Worm (Caenorhabditis elegans) whole organism, young adult: ENCODE data around the gene idpp-13.

Experiments
- F49E8.2 ChIP-seq: sonication (generic microtip); optimal IDR thresholded peaks from 3 replicates; lab custom pipeline; 2017; ENCODE audit warnings: missing genetic modification characterization, mild to moderate bottlenecking, missing compliant biosample characterization, antibody characterized with exemption, moderate library complexity; ENCODE audit not compliant: insufficient read depth
- K12H6.12 ChIP-seq: fragments of 200-800 bp; sonication (Bioruptor generic); optimal IDR thresholded peaks from 2 replicates; lab custom pipeline; 2018; ENCODE audit warnings: mild to moderate bottlenecking, missing genetic modification characterization, missing compliant biosample characterization
- ama-1 ChIP-seq, 3 experiments: fragments of 150-350 bp in 1 of 3; sonication (generic microtip) in 2 of 3; optimal IDR thresholded peaks; 2 replicates each; lab custom pipeline; 2014 to 2018; ENCODE audit warnings: missing biosample characterization in 2 of 3, missing genetic modification characterization in 2 of 3, missing genetic modification reagents in 2 of 3
- athp-1 ChIP-seq: sonication (generic microtip); optimal IDR thresholded peaks from 2 replicates; lab custom pipeline; 2017; ENCODE audit warnings: mild to moderate bottlenecking, missing genetic modification characterization, missing compliant biosample characterization
- bed-1 ChIP-seq: fragments of 200-800 bp; sonication (Bioruptor generic); IDR thresholded peaks from 2 replicates; pipeline ENCODE4 v1.3.6; 2022; ENCODE audit warnings: missing genetic modification reagents, missing genetic modification characterization, missing compliant biosample characterization
- cebp-2 ChIP-seq: fragments of 200-800 bp; sonication (Bioruptor generic); IDR thresholded peaks from 2 replicates; pipeline ENCODE4 v1.3.6; 2022; ENCODE audit warnings: missing genetic modification characterization, missing compliant biosample characterization
- ceh-58 ChIP-seq: fragments of 200-800 bp; sonication (Bioruptor generic); IDR thresholded peaks from 2 replicates; pipeline ENCODE4 v1.3.6; 2022; ENCODE audit warnings: missing genetic modification characterization, missing compliant biosample characterization
- egl-44 ChIP-seq: fragments of 200-800 bp; sonication (Bioruptor generic); IDR thresholded peaks from 2 replicates; pipeline ENCODE4 v1.3.6; 2022; ENCODE audit warnings: missing genetic modification reagents, missing genetic modification characterization, missing compliant biosample characterization
- lir-1 ChIP-seq: fragments of 200-800 bp; sonication (Bioruptor generic); conservative IDR thresholded peaks from 2 replicates; pipeline ENCODE4 v1.3.6; 2022; ENCODE audit warnings: missing genetic modification reagents, missing genetic modification characterization, missing compliant biosample characterization
- lsl-1 ChIP-seq: fragments of 200-800 bp; sonication (Bioruptor generic); optimal IDR thresholded peaks from 2 replicates; lab custom pipeline; 2018; ENCODE audit warnings: mild to moderate bottlenecking, missing genetic modification characterization, moderate library complexity, missing compliant biosample characterization
- mes-4 ChIP-seq: sonication (generic microtip); optimal IDR thresholded peaks from 2 replicates; lab custom pipeline; 2016; ENCODE audit warnings: missing genotype, missing genetic modification characterization, missing compliant biosample characterization
- pha-4 ChIP-seq: fragments of 150-350 bp; sonication (generic microtip); optimal IDR thresholded peaks from 2 replicates; lab custom pipeline; 2014; ENCODE audit warnings: missing biosample characterization, missing genetic modification reagents, missing genetic modification characterization
- sea-2 ChIP-seq: fragments of 200-800 bp; sonication (Bioruptor generic); IDR thresholded peaks from 2 replicates; pipeline ENCODE4 v1.3.6; 2022; ENCODE audit warnings: missing genetic modification characterization, missing compliant biosample characterization
- xnd-1 ChIP-seq: sonication (generic microtip); optimal IDR thresholded peaks from 2 replicates; lab custom pipeline; 2016; ENCODE audit warnings: missing genotype, missing genetic modification reagents, missing genetic modification characterization, missing compliant biosample characterization

DNA sequence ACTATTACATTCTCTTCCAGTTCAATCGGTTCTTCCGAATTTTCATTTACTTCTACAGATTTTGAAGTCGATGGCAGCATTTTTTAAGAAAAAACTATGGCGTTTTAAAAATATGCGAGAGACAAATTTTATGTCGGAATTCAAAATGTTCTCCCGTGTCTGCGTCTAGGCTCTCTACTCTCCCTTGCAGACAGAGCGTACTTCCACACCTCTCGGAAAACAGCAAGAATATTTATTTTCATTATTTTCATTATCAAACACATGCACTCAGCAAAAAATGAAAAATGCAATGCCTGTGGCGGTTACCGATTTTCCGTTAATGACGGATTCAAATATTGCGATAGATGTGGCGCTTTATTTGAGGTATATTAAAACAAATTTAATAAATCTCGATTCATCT lies 21.3 kb downstream of the idpp-13 start, which contains the start of the genes ztf-18 and F23H11.2:
- TF ChIP-seq ama-1 (optimal IDR thresholded peaks at IDR 0.05; lab: Kevin White, UChicago) (no peak), ama-1 (GFP tag; optimal IDR thresholded peaks at IDR 0.05; lab: Kevin White, UChicago) (no peak), sea-2 (GFP tag; lab: Robert Waterston, UW) (no peak), pha-4 (tag; lab: Kevin White, UChicago) (no peak), F49E8.2 (tag; lab: Kevin White, UChicago) (no peak), cebp-2 (GFP tag; lab: Robert Waterston, UW) (no peak), xnd-1 (tag; lab: Kevin White, UChicago) (no peak), bed-1 (GFP tag; lab: Robert Waterston, UW) (no peak), athp-1 (tag; lab: Kevin White, UChicago) (no peak), ceh-58 (GFP tag; lab: Robert Waterston, UW) (no peak), mes-4 (tag; lab: Kevin White, UChicago) (no peak), egl-44 (no peak), lir-1 (GFP tag; lab: Robert Waterston, UW) (no peak), K12H6.12 (tag; lab: Kevin White, UChicago) (no peak), lsl-1 (no peak)
